Fruit fly (Drosophila melanogaster): ENCODE results near the gene CG4133.

dm6 chr2L:496436-496835 lies 41.1 kb downstream of the CG4133 start:
- TF ChIP-seq Pif1A (GFP tag; optimal IDR thresholded peaks at IDR 0.05) = no peak
- no peak for TF ChIP-seq EcR (GFP tag; optimal IDR thresholded peaks at IDR 0.05)
- TF ChIP-seq Snoo (tag; optimal IDR thresholded peaks at IDR 0.05) = no peak
- TF ChIP-seq gl (tag; optimal IDR thresholded peaks at IDR 0.05) = no peak
- TF ChIP-seq CG9948 (tag; optimal IDR thresholded peaks at IDR 0.05) = no peak
- TF ChIP-seq CG15710 (tag; optimal IDR thresholded peaks at IDR 0.05) = no peak
- TF ChIP-seq Pif1B (GFP tag; optimal IDR thresholded peaks at IDR 0.05) = no peak
- TF ChIP-seq rn (GFP tag; IDR thresholded peaks at IDR 0.05) = no peak
- TF ChIP-seq CG13204 (GFP tag; optimal IDR thresholded peaks at IDR 0.05) = no peak
- no peak for TF ChIP-seq CG8159 (tag; optimal IDR thresholded peaks at IDR 0.05)
- no peak for TF ChIP-seq Ets98B (GFP tag; IDR thresholded peaks at IDR 0.05)
- TF ChIP-seq CG10348 (GFP tag; IDR thresholded peaks at IDR 0.05) = no peak
- no peak for TF ChIP-seq D1 (tag; optimal IDR thresholded peaks at IDR 0.05)

Measured in whole organism, pupa.